Fruit fly (Drosophila melanogaster): ENCODE results near the gene eIF5B.

The eIF5B gene

dm6 chr3L:3438473-3438872, 22.3 kb downstream of the eIF5B start (continued):
- TF ChIP-seq Six4 (GFP tag; optimal IDR thresholded peaks at IDR 0.05) = peak; percentile 59
- TF ChIP-seq BtbVII (GFP tag; optimal IDR thresholded peaks at IDR 0.05) = peak; percentile 37
- TF ChIP-seq cas (GFP tag; IDR thresholded peaks at IDR 0.05) = no peak
- TF ChIP-seq HLH54F (GFP tag; optimal IDR thresholded peaks at IDR 0.05) = peak; percentile 25
- peak; percentile 40 for TF ChIP-seq CG1233 (GFP tag; optimal IDR thresholded peaks at IDR 0.05)
- TF ChIP-seq CG1603 (tag; optimal IDR thresholded peaks at IDR 0.05) = no peak
- TF ChIP-seq ci (GFP tag; IDR thresholded peaks at IDR 0.05) = peak; percentile 34; the same call in 1 of the 3 replicates
- peak; percentile 34 for TF ChIP-seq kay (GFP tag; optimal IDR thresholded peaks at IDR 0.05)
- TF ChIP-seq Hr78 (GFP tag; optimal IDR thresholded peaks at IDR 0.05) = peak in 1 of 2 experiments; percentile 26
- peak; percentile 85 for TF ChIP-seq CG9727 (GFP tag; optimal IDR thresholded peaks at IDR 0.05)
- TF ChIP-seq CG9437 (GFP tag; optimal IDR thresholded peaks at IDR 0.05) = peak; percentile 50
- TF ChIP-seq CG12769 (tag; optimal IDR thresholded peaks at IDR 0.05) = no peak
- TF ChIP-seq schlank (tag; optimal IDR thresholded peaks at IDR 0.05) = no peak
- peak; percentile 77 for TF ChIP-seq oc (tag; optimal IDR thresholded peaks at IDR 0.05)
- no peak for TF ChIP-seq pzg (GFP tag; optimal IDR thresholded peaks at IDR 0.05)
- peak; percentile 79 for TF ChIP-seq Oli (tag; optimal IDR thresholded peaks at IDR 0.05)
- peak; percentile 56 for TF ChIP-seq CG2120 (GFP tag; optimal IDR thresholded peaks at IDR 0.05)
- no peak for TF ChIP-seq vfl (GFP tag; optimal IDR thresholded peaks at IDR 0.05)
- peak; percentile 54 for TF ChIP-seq Fer3 (tag; optimal IDR thresholded peaks at IDR 0.05)
- peak; percentile 48 for TF ChIP-seq sob (GFP tag; IDR thresholded peaks at IDR 0.05)
- peak; percentile 72 for TF ChIP-seq D19A (tag; optimal IDR thresholded peaks at IDR 0.05)
- TF ChIP-seq CG15514 (GFP tag; optimal IDR thresholded peaks at IDR 0.05) = peak; percentile 47
- peak; percentile 47 for TF ChIP-seq org-1 (GFP tag; optimal IDR thresholded peaks at IDR 0.05)
- no peak for TF ChIP-seq h (optimal IDR thresholded peaks at IDR 0.05)
- peak; percentile 75 for TF ChIP-seq HLH3B (GFP tag; IDR thresholded peaks at IDR 0.05)
- TF ChIP-seq esg (GFP tag; conservative IDR thresholded peaks at IDR 0.05) = peak; percentile 50; the same call in 1 of the 2 replicates
- peak; percentile 88 for TF ChIP-seq dmrt11E (tag; optimal IDR thresholded peaks at IDR 0.05)
- TF ChIP-seq Ptx1 (GFP tag; IDR thresholded peaks at IDR 0.05) = peak; percentile 63
- peak; percentile 44 for TF ChIP-seq CG12659 (GFP tag; optimal IDR thresholded peaks at IDR 0.05)
- no peak for TF ChIP-seq CG4360 (GFP tag; IDR thresholded peaks at IDR 0.05)
- peak; percentile 40 for TF ChIP-seq Meics (GFP tag; optimal IDR thresholded peaks at IDR 0.05)
- peak; percentile 26 for TF ChIP-seq CG18476 (GFP tag; optimal IDR thresholded peaks at IDR 0.05)
- TF ChIP-seq CG12744 (GFP tag; optimal IDR thresholded peaks at IDR 0.05) = peak; percentile 21
- TF ChIP-seq br (optimal IDR thresholded peaks at IDR 0.05) = no peak
- peak; percentile 58 for TF ChIP-seq Spps (tag; optimal IDR thresholded peaks at IDR 0.05)
- TF ChIP-seq Atf3 (GFP tag; optimal IDR thresholded peaks at IDR 0.05) = peak; percentile 22
- peak; percentile 63 for TF ChIP-seq fd96Cb (tag; optimal IDR thresholded peaks at IDR 0.05)
- peak; percentile 85 for TF ChIP-seq CG7556 (GFP tag; optimal IDR thresholded peaks at IDR 0.05)
- TF ChIP-seq hth (optimal IDR thresholded peaks at IDR 0.05) = no peak
- peak; percentile 48; the same call in 1 of the 2 replicates for TF ChIP-seq chm (GFP tag; IDR thresholded peaks at IDR 0.05)
- peak; percentile 33 for TF ChIP-seq bcd (GFP tag; optimal IDR thresholded peaks at IDR 0.05)
- TF ChIP-seq CG18599 (GFP tag; optimal IDR thresholded peaks at IDR 0.05) = peak; percentile 63
- TF ChIP-seq chinmo (GFP tag; IDR thresholded peaks at IDR 0.05; ENCODE audit: partially characterized antibody) = no peak
- peak; percentile 97 for TF ChIP-seq sens (GFP tag)
- TF ChIP-seq chif (GFP tag; optimal IDR thresholded peaks at IDR 0.05) = peak; percentile 60 to 70
- peak; percentile 44 for TF ChIP-seq HHEX (GFP tag; optimal IDR thresholded peaks at IDR 0.05)
- TF ChIP-seq Max (GFP tag; optimal IDR thresholded peaks at IDR 0.05) = peak; percentile 36
- peak; percentile 10 for TF ChIP-seq ewg (GFP tag; optimal IDR thresholded peaks at IDR 0.05)
- TF ChIP-seq CG1647 (GFP tag; optimal IDR thresholded peaks at IDR 0.05) = peak; percentile 1
- TF ChIP-seq E2f1 (GFP tag; IDR thresholded peaks at IDR 0.05) = peak; percentile 62
- peak; percentile 54; the same call in 1 of the 2 replicates for TF ChIP-seq ttk (GFP tag; IDR thresholded peaks at IDR 0.05)
